Fruit fly (Drosophila melanogaster): ENCODE results near the gene Sos.
A peak's percentile ranks its signal among the peaks of the same experiment; 100 is the strongest.

Sos gene

DNA sequence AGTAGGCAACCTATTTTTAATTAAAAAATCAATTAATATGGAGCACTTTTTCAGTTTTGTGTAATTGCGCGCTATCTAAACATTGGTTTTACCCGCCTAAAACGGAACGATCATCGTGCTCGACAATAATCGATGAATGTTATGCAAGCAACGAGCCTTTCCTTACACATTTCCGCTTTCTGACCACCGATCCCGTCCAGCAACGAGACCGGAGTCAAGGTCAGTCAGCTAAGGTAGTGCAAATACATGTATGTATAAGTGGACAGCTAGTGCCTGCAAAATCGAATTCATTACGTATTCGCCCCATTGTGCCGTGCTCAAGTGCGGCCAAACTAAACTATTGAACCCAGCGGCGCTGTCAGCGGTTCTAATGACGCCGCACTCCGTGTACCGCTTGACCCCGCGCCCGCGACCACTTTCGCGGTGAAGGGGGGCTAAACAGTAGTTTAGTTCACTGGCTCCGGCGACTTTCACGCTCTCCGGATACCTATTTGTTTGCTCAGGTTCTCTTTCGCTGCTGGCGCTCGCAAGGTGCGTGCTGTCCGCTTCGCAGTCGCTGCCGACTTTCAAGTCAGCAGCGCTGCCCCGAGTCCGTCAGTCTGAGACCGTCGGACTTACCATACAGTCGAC lies 10.5 kb upstream of the Sos start, which contains the start of gene CAH1 (continued):
- TF ChIP-seq amos (GFP tag; IDR thresholded peaks at IDR 0.05; ENCODE audit: partially characterized antibody): peak; percentile 19; the same call in 1 of the 2 replicates
- peak; percentile 71 for TF ChIP-seq exex (tag; optimal IDR thresholded peaks at IDR 0.05)
- TF ChIP-seq Pdp1 (GFP tag; optimal IDR thresholded peaks at IDR 0.05): peak in 1 of 2 experiments; percentile 80
- TF ChIP-seq CG15514 (GFP tag; optimal IDR thresholded peaks at IDR 0.05): peak; percentile 21
- TF ChIP-seq Adf1 (GFP tag; IDR thresholded peaks at IDR 0.05): peak; percentile 95
- no peak for TF ChIP-seq NC2α (GFP tag; optimal IDR thresholded peaks at IDR 0.05)
- TF ChIP-seq onecut (GFP tag; IDR thresholded peaks at IDR 0.05): no peak
- TF ChIP-seq lilli (GFP tag; optimal IDR thresholded peaks at IDR 0.05): no peak
- TF ChIP-seq emc (GFP tag; optimal IDR thresholded peaks at IDR 0.05): no peak
- no peak for TF ChIP-seq lmd (GFP tag; IDR thresholded peaks at IDR 0.05)
- TF ChIP-seq Dref (GFP tag; IDR thresholded peaks at IDR 0.05): no peak
- TF ChIP-seq fd64A (GFP tag; optimal IDR thresholded peaks at IDR 0.05): no peak
- TF ChIP-seq Dbx (GFP tag; IDR thresholded peaks at IDR 0.05): peak; percentile 44; the same call in 1 of the 3 replicates
- no peak for TF ChIP-seq Atf-2 (GFP tag; optimal IDR thresholded peaks at IDR 0.05)
- TF ChIP-seq CG9437 (GFP tag; optimal IDR thresholded peaks at IDR 0.05): no peak
- TF ChIP-seq Ets65A (GFP tag): peak; percentile 22
- TF ChIP-seq klu (GFP tag; IDR thresholded peaks at IDR 0.05): 0 out of 2 replicates have a peak, but pooled peaks have one; percentile 16
- TF ChIP-seq CG4360 (GFP tag; IDR thresholded peaks at IDR 0.05): no peak
- TF ChIP-seq crol (GFP tag; IDR thresholded peaks at IDR 0.05): peak; percentile 92
- no peak for TF ChIP-seq CG4730 (GFP tag; IDR thresholded peaks at IDR 0.05)
- TF ChIP-seq CG9932 (GFP tag; IDR thresholded peaks at IDR 0.05): 0 out of 2 replicates have a peak, but pooled peaks have one; percentile 43
- TF ChIP-seq GATAe (GFP tag; conservative IDR thresholded peaks at IDR 0.05): no peak
- TF ChIP-seq Atf3 (GFP tag; optimal IDR thresholded peaks at IDR 0.05): no peak
- peak; percentile 57; the same call in 1 of the 2 replicates for TF ChIP-seq vvl (GFP tag; IDR thresholded peaks at IDR 0.05)
- TF ChIP-seq CG6689 (GFP tag; IDR thresholded peaks at IDR 0.05): no peak
- TF ChIP-seq pnt (GFP tag; optimal IDR thresholded peaks at IDR 0.05): no peak
- TF ChIP-seq Oli (tag; optimal IDR thresholded peaks at IDR 0.05): no peak
- 0 out of 3 replicates have a peak, but pooled peaks have one; percentile 61 for TF ChIP-seq CG6175 (GFP tag; IDR thresholded peaks at IDR 0.05)
- TF ChIP-seq ken (GFP tag; IDR thresholded peaks at IDR 0.05): no peak
- no peak for TF ChIP-seq nau (GFP tag; optimal IDR thresholded peaks at IDR 0.05)
- TF ChIP-seq YL-1 (GFP tag; optimal IDR thresholded peaks at IDR 0.05): no peak
- TF ChIP-seq ap (GFP tag; IDR thresholded peaks at IDR 0.05): no peak
- no peak for TF ChIP-seq sna (GFP tag; IDR thresholded peaks at IDR 0.05; ENCODE audit: partially characterized antibody)
- TF ChIP-seq CG3726 (GFP tag; IDR thresholded peaks at IDR 0.05): no peak
- TF ChIP-seq CG8290 (GFP tag; optimal IDR thresholded peaks at IDR 0.05): no peak
- TF ChIP-seq CG8290 (tag; optimal IDR thresholded peaks at IDR 0.05): peak in 1 of 2 experiments; percentile 42
- 0 out of 2 replicates have a peak, but pooled peaks have one; percentile 5 for TF ChIP-seq slbo (GFP tag; IDR thresholded peaks at IDR 0.05)
- no peak for TF ChIP-seq CG3065 (GFP tag; optimal IDR thresholded peaks at IDR 0.05)

DNA sequence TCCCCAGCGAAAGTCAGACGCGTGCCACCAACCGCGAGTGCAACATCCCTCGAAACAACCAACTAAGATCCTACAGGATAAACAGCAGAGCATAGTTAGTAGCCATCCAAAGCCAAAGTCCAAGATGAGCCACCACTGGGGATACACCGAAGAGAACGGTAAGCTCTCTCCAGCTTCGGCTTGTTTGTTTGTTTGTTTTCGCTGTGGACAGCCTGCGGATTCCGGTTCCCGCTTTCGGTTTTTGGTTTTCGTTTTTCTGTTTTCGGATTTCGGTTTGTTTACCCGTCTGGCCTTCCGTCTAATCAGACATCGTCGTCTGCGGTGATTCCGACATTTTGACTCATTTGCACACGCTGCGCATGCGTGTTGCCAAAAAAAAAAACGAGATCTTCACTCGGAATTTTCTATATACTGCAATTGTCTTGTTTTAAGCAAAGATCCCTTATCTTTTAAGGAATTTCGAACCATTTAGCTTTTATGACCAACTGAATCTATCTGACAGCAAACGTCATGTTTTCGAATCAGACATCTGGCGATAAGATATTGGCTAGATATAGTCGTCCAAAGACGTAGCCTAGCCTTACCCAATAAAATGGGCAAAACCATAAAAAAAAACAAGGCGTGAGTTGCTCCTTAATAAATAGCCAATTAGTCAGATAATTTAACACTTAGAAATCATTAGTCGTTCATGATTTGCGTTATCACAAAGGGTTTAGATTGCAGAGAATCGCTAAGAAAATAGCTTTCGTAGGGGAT lies 9.6 kb upstream of the Sos start:
- TF ChIP-seq CG33557 (GFP tag; optimal IDR thresholded peaks at IDR 0.05) (no peak), CG1602 (GFP tag; optimal IDR thresholded peaks at IDR 0.05) (no peak), CG4854 (GFP tag; optimal IDR thresholded peaks at IDR 0.05) (no peak), Jarid2 (GFP tag; optimal IDR thresholded peaks at IDR 0.05) (peak; percentile 25), CG12769 (tag; optimal IDR thresholded peaks at IDR 0.05) (peak; percentile 38), gfzf (GFP tag; optimal IDR thresholded peaks at IDR 0.05) (no peak), Pdp1 (GFP tag; optimal IDR thresholded peaks at IDR 0.05) (no peak), CG18262 (tag; optimal IDR thresholded peaks at IDR 0.05) (no peak), CG2712 (tag; optimal IDR thresholded peaks at IDR 0.05) (no peak), CG32767 (GFP tag; IDR thresholded peaks at IDR 0.05) (no peak), pnt (GFP tag; optimal IDR thresholded peaks at IDR 0.05) (no peak), Deaf1 (tag; optimal IDR thresholded peaks at IDR 0.05) (peak; percentile 82), CG10959 (GFP tag; IDR thresholded peaks at IDR 0.05) (no peak), CG11247 (GFP tag; IDR thresholded peaks at IDR 0.05) (no peak), dm (GFP tag; optimal IDR thresholded peaks at IDR 0.05) (no peak)
